Worm (Caenorhabditis elegans) whole organism, midembryonic: ENCODE data around the gene clec-121.

ENCODE experiments used
- flt-1 ChIP-seq: fragments of 200-800 bp; sonication (Bioruptor generic); IDR thresholded peaks from 2 replicates; pipeline ENCODE4 v1.3.6; 2022; ENCODE audit warnings: missing genetic modification characterization, missing compliant biosample characterization
- klf-2 ChIP-seq: fragments of 200-800 bp; sonication (Bioruptor generic); conservative IDR thresholded peaks from 2 replicates; pipeline ENCODE4 v1.3.6; 2022; ENCODE audit warnings: missing genetic modification reagents, missing genetic modification characterization, missing compliant biosample characterization
- med-1 ChIP-seq: sonication (generic microtip); optimal IDR thresholded peaks from 2 replicates; lab custom pipeline; 2017; ENCODE audit warnings: missing genetic modification characterization, mild to moderate bottlenecking, missing compliant biosample characterization, antibody characterized with exemption, missing genetic modification reagents; ENCODE audit not compliant: insufficient read depth
- tab-1 ChIP-seq: fragments of 200-800 bp; sonication (Bioruptor generic); IDR thresholded peaks from 2 replicates; pipeline ENCODE4 v1.3.6; 2022; ENCODE audit warnings: missing genetic modification characterization, missing compliant biosample characterization
- ztf-29 ChIP-seq: fragments of 200-800 bp; sonication (Bioruptor generic); IDR thresholded peaks from 2 replicates; pipeline ENCODE4 v1.3.6; 2022; ENCODE audit warnings: missing genetic modification reagents, missing genetic modification characterization, missing compliant biosample characterization

- TF ChIP-seq tab-1: no peak
- no peak for TF ChIP-seq flt-1 (GFP tag; lab: Robert Waterston, UW)
- TF ChIP-seq ztf-29 (GFP tag; lab: Robert Waterston, UW): no peak
- no peak for TF ChIP-seq med-1 (GFP tag; lab: Kevin White, UChicago)
- TF ChIP-seq klf-2: no peak
These were observed 21.1 kb downstream of the clec-121 start, which contains the start of gene srh-71 for ce11 chrII:3123206-3123605.
